Worm (Caenorhabditis elegans) whole organism, L2 larva: ENCODE data around the gene suds-3.

Experiments
- lin-11 ChIP-seq: fragments of 150-350 bp; sonication (generic microtip); optimal IDR thresholded peaks from 2 replicates; lab custom pipeline; 2014; ENCODE audit warnings: missing biosample characterization, missing genetic modification characterization, inconsistent platforms, mixed read lengths
- lin-39 ChIP-seq: fragments of 150-350 bp; optimal IDR thresholded peaks from 2 replicates; lab custom pipeline; 2014; ENCODE audit warnings: missing biosample characterization, missing genetic modification reagents, missing genetic modification characterization
- mdl-1 ChIP-seq, 2 experiments: fragments of 150-350 bp in 1 of 2; sonication (generic microtip) in 1 of 2; optimal IDR thresholded peaks; 2 replicates each; lab custom pipeline; 2017; ENCODE audit warnings: missing biosample characterization in 2 of 2, missing genetic modification characterization in 2 of 2
- nhr-21 ChIP-seq: fragments of 150-350 bp; optimal IDR thresholded peaks from 2 replicates; lab custom pipeline; 2014; ENCODE audit warnings: missing biosample characterization, missing genetic modification characterization
- skn-1 ChIP-seq: sonication (generic microtip); optimal IDR thresholded peaks from 2 replicates; lab custom pipeline; 2017; ENCODE audit warnings: missing biosample characterization, missing genetic modification characterization
- unc-62 ChIP-seq: fragments of 150-350 bp; optimal IDR thresholded peaks from 2 replicates; lab custom pipeline; 2014; ENCODE audit warnings: missing biosample characterization, missing genetic modification reagents, missing genetic modification characterization
- ztf-11 ChIP-seq: sonication (generic microtip); optimal IDR thresholded peaks from 2 replicates; lab custom pipeline; 2017; ENCODE audit warnings: missing biosample characterization, missing genetic modification characterization

DNA sequence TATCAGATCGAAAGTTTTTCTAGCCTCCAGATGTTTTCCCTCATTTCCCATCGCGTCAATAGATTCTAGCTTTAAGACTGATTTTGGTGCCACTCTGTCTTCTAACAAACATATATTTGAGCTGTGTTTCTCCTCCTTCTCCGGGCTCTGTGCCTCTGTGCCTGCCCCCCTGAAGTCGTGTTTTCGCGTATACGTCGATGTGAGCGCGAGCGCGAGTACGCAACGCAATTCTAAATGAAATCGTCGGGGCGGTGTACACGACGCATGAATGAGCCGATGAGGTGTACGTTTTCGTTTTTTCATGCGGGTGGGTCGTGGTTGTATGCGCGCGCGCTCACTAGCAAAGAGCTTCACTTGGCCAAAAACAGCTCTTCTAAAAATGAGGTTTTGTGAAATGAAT lies 35.1 kb downstream of the suds-3 start:
- TF ChIP-seq lin-39 (tag; lab: Kevin White, UChicago) (no peak), unc-62 (GFP tag; lab: Kevin White, UChicago) (no peak), lin-11 (tag; lab: Kevin White, UChicago) (no peak), skn-1 (no peak), mdl-1 (tag; optimal IDR thresholded peaks at IDR 0.05; lab: Kevin White, UChicago) (no peak), ztf-11 (no peak), nhr-21 (tag; lab: Kevin White, UChicago) (no peak)
